Worm (Caenorhabditis elegans) whole organism, early embryonic: ENCODE data around the gene F46C3.2.

Experiments used
- ama-1 ChIP-seq: fragments of 150-350 bp; optimal IDR thresholded peaks from 2 replicates; lab custom pipeline; 2014
- flt-1 ChIP-seq: fragments of 200-800 bp; sonication (Bioruptor generic); IDR thresholded peaks from 2 replicates; pipeline ENCODE4 v1.3.6; 2022; ENCODE audit warnings: missing genetic modification characterization, missing compliant biosample characterization
- hmg-4 ChIP-seq: fragments of 200-800 bp; sonication (Bioruptor generic); optimal IDR thresholded peaks from 2 replicates; lab custom pipeline; 2018; ENCODE audit warnings: mild to moderate bottlenecking, missing genetic modification characterization, missing compliant biosample characterization
- sea-1 ChIP-seq: fragments of 200-800 bp; sonication (Bioruptor generic); conservative IDR thresholded peaks from 2 replicates; pipeline ENCODE4 v1.3.6; 2022; ENCODE audit warnings: missing genetic modification characterization, missing compliant biosample characterization

- TF ChIP-seq ama-1 (no peak), hmg-4 (GFP tag; lab: Kevin White, UChicago) (no peak), sea-1 (GFP tag; lab: Robert Waterston, UW) (no peak), flt-1 (GFP tag; lab: Robert Waterston, UW) (no peak)
Measured at ce11 chrX:11370090-11370489, 48.5 kb downstream of the F46C3.2 start.
